Fruit fly (Drosophila melanogaster): ENCODE data around the gene CG34345.

The CG34345 gene

dm6 chr2L:6601018-6601505, 21.9 kb upstream of the CG34345 start, which contains the start of gene Dpp10 (continued):
- TF ChIP-seq CG11085 (GFP tag; IDR thresholded peaks at IDR 0.05) (peak; percentile 95), CG2712 (tag; optimal IDR thresholded peaks at IDR 0.05) (peak; percentile 73), Antp (GFP tag; optimal IDR thresholded peaks at IDR 0.05) (peak; percentile 84), eyg (GFP tag; optimal IDR thresholded peaks at IDR 0.05) (peak; percentile 85), hb (GFP tag; IDR thresholded peaks at IDR 0.05; ENCODE audit: partially characterized antibody) (no peak), CG12942 (GFP tag; optimal IDR thresholded peaks at IDR 0.05) (peak; percentile 82), ttk (GFP tag; IDR thresholded peaks at IDR 0.05) (peak; percentile 94), CG14965 (GFP tag; optimal IDR thresholded peaks at IDR 0.05; ENCODE audit: borderline replicate concordance) (no peak), CG7745 (tag; optimal IDR thresholded peaks at IDR 0.05) (no peak), hkb (optimal IDR thresholded peaks at IDR 0.05) (no peak), hkb (GFP tag; IDR thresholded peaks at IDR 0.05) (peak; percentile 97), ro (GFP tag; IDR thresholded peaks at IDR 0.05) (peak; percentile 82), Doc3 (GFP tag; IDR thresholded peaks at IDR 0.05; ENCODE audit: partially characterized antibody) (no peak), CG8359 (GFP tag; optimal IDR thresholded peaks at IDR 0.05; ENCODE audit: borderline replicate concordance) (no peak), bcd (GFP tag; optimal IDR thresholded peaks at IDR 0.05) (peak; percentile 90), CG2202 (tag; optimal IDR thresholded peaks at IDR 0.05) (no peak), Camta (GFP tag; optimal IDR thresholded peaks at IDR 0.05) (peak; percentile 50), CG13424 (tag; optimal IDR thresholded peaks at IDR 0.05) (peak; percentile 96), Atf3 (GFP tag; optimal IDR thresholded peaks at IDR 0.05) (peak; percentile 64), chm (GFP tag; IDR thresholded peaks at IDR 0.05) (peak; percentile 68; the same call in 1 of the 2 replicates), gce (GFP tag; IDR thresholded peaks at IDR 0.05) (peak; percentile 83; the same call in 2 of the 3 replicates), insv (GFP tag; optimal IDR thresholded peaks at IDR 0.05) (peak in 1 of 2 experiments; percentile 41), Lpt (GFP tag; optimal IDR thresholded peaks at IDR 0.05) (no peak), Neu2 (GFP tag; optimal IDR thresholded peaks at IDR 0.05; ENCODE audit: borderline replicate concordance) (peak; percentile 28), hth (optimal IDR thresholded peaks at IDR 0.05) (no peak), Six4 (GFP tag; optimal IDR thresholded peaks at IDR 0.05) (peak; percentile 62), Sry-δ (GFP tag; optimal IDR thresholded peaks at IDR 0.05) (peak; percentile 49), CG10366 (GFP tag; IDR thresholded peaks at IDR 0.05) (peak; percentile 94), sug (tag; optimal IDR thresholded peaks at IDR 0.05) (peak; percentile 91), CG16813 (GFP tag; IDR thresholded peaks at IDR 0.05; ENCODE audit: partially characterized antibody) (no peak), Myb (GFP tag; optimal IDR thresholded peaks at IDR 0.05) (peak; percentile 76), Bdp1 (GFP tag; optimal IDR thresholded peaks at IDR 0.05) (peak; percentile 73), CG6175 (GFP tag; IDR thresholded peaks at IDR 0.05) (peak; percentile 94), Blimp-1 (GFP tag; optimal IDR thresholded peaks at IDR 0.05) (peak; percentile 73), CG3407 (GFP tag; optimal IDR thresholded peaks at IDR 0.05) (peak; percentile 69), sr (GFP tag; IDR thresholded peaks at IDR 0.05) (peak; percentile 65; the same call in 1 of the 3 replicates), zen2 (GFP tag; IDR thresholded peaks at IDR 0.05; ENCODE audit: partially characterized antibody) (no peak), CG3838 (GFP tag; optimal IDR thresholded peaks at IDR 0.05) (peak; percentile 55), Nf-YA (GFP tag; IDR thresholded peaks at IDR 0.05) (peak; percentile 90), CG18599 (GFP tag; optimal IDR thresholded peaks at IDR 0.05) (peak; percentile 98), MBD-R2 (GFP tag; IDR thresholded peaks at IDR 0.05) (peak; percentile 95), CG12104 (GFP tag; optimal IDR thresholded peaks at IDR 0.05) (peak; percentile 83), en (GFP tag; optimal IDR thresholded peaks at IDR 0.05) (no peak), CG7357 (GFP tag; IDR thresholded peaks at IDR 0.05) (peak; percentile 89), ase (GFP tag; IDR thresholded peaks at IDR 0.05) (peak; percentile 88), CG6791 (GFP tag; IDR thresholded peaks at IDR 0.05; ENCODE audit: partially characterized antibody) (no peak), gem (tag; optimal IDR thresholded peaks at IDR 0.05) (peak; percentile 95), al (GFP tag; IDR thresholded peaks at IDR 0.05) (peak; percentile 96), org-1 (GFP tag; optimal IDR thresholded peaks at IDR 0.05) (peak; percentile 88), CG4360 (GFP tag; IDR thresholded peaks at IDR 0.05) (peak; percentile 38; the same call in 1 of the 2 replicates), CG9609 (GFP tag; optimal IDR thresholded peaks at IDR 0.05) (peak; percentile 80)

Measured in whole organism, embryonic.